Fruit fly (Drosophila melanogaster): Measurements from ENCODE around the gene Trmt112.

The Trmt112 gene

DNA sequence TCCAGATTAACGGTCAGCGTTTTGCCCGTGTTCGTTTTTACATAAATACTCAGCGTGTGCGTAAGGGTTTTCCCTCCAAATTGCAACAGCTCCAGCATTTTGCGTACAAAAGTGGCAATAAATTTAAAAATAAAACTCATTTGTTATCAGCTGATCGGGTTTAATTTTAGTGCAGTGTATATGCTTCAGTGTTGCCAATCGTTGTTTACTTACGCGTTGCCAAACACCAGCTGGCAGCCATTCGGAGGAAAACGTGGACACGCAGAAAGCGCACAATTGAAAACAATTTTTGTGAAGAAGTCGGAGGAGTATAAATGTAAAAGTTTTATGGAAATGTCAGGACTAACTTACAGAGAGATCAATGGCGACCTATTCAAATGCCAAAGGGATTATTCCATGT, 20.1 kb downstream of the Trmt112 start, which contains the start of the genes Targ3 and park (continued):
- TF ChIP-seq CG6654 (GFP tag; optimal IDR thresholded peaks at IDR 0.05): no peak
- TF ChIP-seq Dref (GFP tag; IDR thresholded peaks at IDR 0.05): peak; percentile 48
- TF ChIP-seq Mes4 (GFP tag; optimal IDR thresholded peaks at IDR 0.05): peak; percentile 2
- TF ChIP-seq CG5245 (GFP tag; optimal IDR thresholded peaks at IDR 0.05): no peak
- TF ChIP-seq GATAe (GFP tag; conservative IDR thresholded peaks at IDR 0.05): no peak
- no peak for TF ChIP-seq so (GFP tag; IDR thresholded peaks at IDR 0.05)
- no peak for TF ChIP-seq pita (GFP tag; optimal IDR thresholded peaks at IDR 0.05)
- TF ChIP-seq twi (tag; optimal IDR thresholded peaks at IDR 0.05): no peak
- TF ChIP-seq maf-S (GFP tag; optimal IDR thresholded peaks at IDR 0.05): peak; percentile 13
- peak; percentile 2 for TF ChIP-seq CG13775 (GFP tag; optimal IDR thresholded peaks at IDR 0.05)
- TF ChIP-seq CG10543 (GFP tag; optimal IDR thresholded peaks at IDR 0.05): peak; percentile 22
- TF ChIP-seq da (GFP tag; optimal IDR thresholded peaks at IDR 0.05): peak; percentile 58
- TF ChIP-seq Mrtf (GFP tag; IDR thresholded peaks at IDR 0.05): no peak
- no peak for TF ChIP-seq CG5180 (GFP tag; optimal IDR thresholded peaks at IDR 0.05)
- no peak for TF ChIP-seq trh (GFP tag; optimal IDR thresholded peaks at IDR 0.05)
- TF ChIP-seq CG7987 (GFP tag; optimal IDR thresholded peaks at IDR 0.05): peak; percentile 47
- TF ChIP-seq fd3F (GFP tag; optimal IDR thresholded peaks at IDR 0.05): no peak
- TF ChIP-seq CG9437 (GFP tag; optimal IDR thresholded peaks at IDR 0.05): peak; percentile 23
- no peak for TF ChIP-seq CG6813 (GFP tag; optimal IDR thresholded peaks at IDR 0.05)
- peak; percentile 76 for TF ChIP-seq CG17186 (GFP tag; optimal IDR thresholded peaks at IDR 0.05)
- TF ChIP-seq Hr51 (GFP tag; optimal IDR thresholded peaks at IDR 0.05): peak in 1 of 2 experiments; percentile 48
- peak; percentile 27 for TF ChIP-seq mam (GFP tag; optimal IDR thresholded peaks at IDR 0.05)
- peak; percentile 18 for TF ChIP-seq CG12942 (GFP tag; optimal IDR thresholded peaks at IDR 0.05)
- TF ChIP-seq Bgb (GFP tag; IDR thresholded peaks at IDR 0.05; ENCODE audit: partially characterized antibody): peak; percentile 23; the same call in 1 of the 2 replicates
- TF ChIP-seq dpn (GFP tag; optimal IDR thresholded peaks at IDR 0.05): peak; percentile 33 to 50
- TF ChIP-seq NfI (GFP tag; optimal IDR thresholded peaks at IDR 0.05): peak; percentile 55
- peak; percentile 66 for TF ChIP-seq YL-1 (GFP tag; optimal IDR thresholded peaks at IDR 0.05)
- TF ChIP-seq Bteb2 (GFP tag; optimal IDR thresholded peaks at IDR 0.05): peak; percentile 19
- peak; percentile 84 for TF ChIP-seq Dp (GFP tag; optimal IDR thresholded peaks at IDR 0.05)
- peak; percentile 43 for TF ChIP-seq CG7786 (GFP tag; optimal IDR thresholded peaks at IDR 0.05)
- peak; percentile 17 for TF ChIP-seq CG11504 (tag; optimal IDR thresholded peaks at IDR 0.05)
- TF ChIP-seq CG4854 (GFP tag; optimal IDR thresholded peaks at IDR 0.05): peak; percentile 99
- TF ChIP-seq MBD-R2 (GFP tag; IDR thresholded peaks at IDR 0.05): peak; percentile 97
- TF ChIP-seq esg (GFP tag; conservative IDR thresholded peaks at IDR 0.05): no peak
- TF ChIP-seq Dbx (GFP tag; IDR thresholded peaks at IDR 0.05): 0 out of 3 replicates have a peak, but pooled peaks have one; percentile 40
- no peak for TF ChIP-seq inv (GFP tag; IDR thresholded peaks at IDR 0.05; ENCODE audit: partially characterized antibody)
- TF ChIP-seq pan (optimal IDR thresholded peaks at IDR 0.05): no peak
- TF ChIP-seq pan (GFP tag; optimal IDR thresholded peaks at IDR 0.05 in 1 of 2, IDR thresholded peaks at IDR 0.05 in 1 of 2): peak in 1 of 2 experiments; percentile 22
- peak; percentile 42 for TF ChIP-seq Sin3A (optimal IDR thresholded peaks at IDR 0.05)
- peak; percentile 9 for TF ChIP-seq unpg (GFP tag; optimal IDR thresholded peaks at IDR 0.05)
- TF ChIP-seq Med (GFP tag): peak; percentile 89
- no peak for TF ChIP-seq CG8290 (GFP tag; optimal IDR thresholded peaks at IDR 0.05)
- peak in 1 of 2 experiments; percentile 80 for TF ChIP-seq CG8290 (tag; optimal IDR thresholded peaks at IDR 0.05)
- no peak for TF ChIP-seq Adf1 (GFP tag; IDR thresholded peaks at IDR 0.05)
- TF ChIP-seq CG12659 (GFP tag; optimal IDR thresholded peaks at IDR 0.05): peak; percentile 60
- peak; percentile 35 for TF ChIP-seq PHDP (tag; optimal IDR thresholded peaks at IDR 0.05)
- peak; percentile 35 for TF ChIP-seq tx (GFP tag; optimal IDR thresholded peaks at IDR 0.05)
- TF ChIP-seq CTCF (GFP tag; optimal IDR thresholded peaks at IDR 0.05): no peak
- peak; percentile 68 for TF ChIP-seq CG1603 (tag; optimal IDR thresholded peaks at IDR 0.05)
- peak; percentile 2 for TF ChIP-seq D19A (tag; optimal IDR thresholded peaks at IDR 0.05)
- 0 out of 4 replicates have a peak, but pooled peaks have one; percentile 4 for TF ChIP-seq Gug (GFP tag; IDR thresholded peaks at IDR 0.05)
- TF ChIP-seq gcm2 (GFP tag; optimal IDR thresholded peaks at IDR 0.05): no peak
